Worm (Caenorhabditis elegans) whole organism, L4 larva: ENCODE results near the gene lem-4.

Experiments used
- F26F4.8 ChIP-seq: fragments of 200-800 bp; sonication (Bioruptor generic); conservative IDR thresholded peaks from 2 replicates; pipeline ENCODE4 v1.3.6; 2022; ENCODE audit warnings: missing genetic modification characterization, missing compliant biosample characterization
- F44E2.7 ChIP-seq: fragments of 200-800 bp; sonication (Bioruptor generic); IDR thresholded peaks from 2 replicates; pipeline ENCODE4 v2.1.2; 2022; ENCODE audit warnings: missing genetic modification characterization, missing compliant biosample characterization
- F49E8.2 ChIP-seq: sonication (generic microtip); optimal IDR thresholded peaks from 2 replicates; lab custom pipeline; 2016; ENCODE audit warnings: missing compliant biosample characterization, mild to moderate bottlenecking, missing genetic modification characterization, borderline replicate concordance
- R02D3.7 ChIP-seq: fragments of 150-350 bp; sonication (generic microtip); optimal IDR thresholded peaks from 3 replicates; lab custom pipeline; 2014; ENCODE audit warnings: missing biosample characterization, missing genetic modification characterization
- T26A8.4 ChIP-seq: fragments of 200-800 bp; sonication (Bioruptor generic); IDR thresholded peaks from 2 replicates; pipeline ENCODE4 v1.3.6; 2022; ENCODE audit warnings: missing genetic modification characterization, missing compliant biosample characterization
- Y5F2A.4 ChIP-seq: fragments of 200-800 bp; sonication (Bioruptor generic); optimal IDR thresholded peaks from 2 replicates; lab custom pipeline; 2018; ENCODE audit warnings: mild to moderate bottlenecking, missing genetic modification characterization, missing compliant biosample characterization
- Y75B8A.6 ChIP-seq: fragments of 200-800 bp; sonication (Bioruptor generic); IDR thresholded peaks from 2 replicates; pipeline ENCODE4 v1.3.6; 2022; ENCODE audit warnings: missing genetic modification reagents, missing genetic modification characterization, missing compliant biosample characterization
- ama-1 ChIP-seq: fragments of 150-350 bp; optimal IDR thresholded peaks from 2 replicates; lab custom pipeline; 2014; ENCODE audit warnings: inconsistent platforms, mixed read lengths
- cey-2 ChIP-seq: sonication (generic microtip); optimal IDR thresholded peaks from 3 replicates; lab custom pipeline; 2017; ENCODE audit warnings: missing genetic modification characterization, mild to moderate bottlenecking, missing compliant biosample characterization, antibody characterized with exemption, borderline replicate concordance; ENCODE audit not compliant: insufficient read depth
- ctbp-1 ChIP-seq: fragments of 200-800 bp; sonication (Bioruptor generic); IDR thresholded peaks from 2 replicates; pipeline ENCODE4 v1.3.6; 2022; ENCODE audit warnings: missing genetic modification reagents, missing genetic modification characterization, missing compliant biosample characterization
- daf-12 ChIP-seq: fragments of 150-350 bp; optimal IDR thresholded peaks from 2 replicates; lab custom pipeline; 2014; ENCODE audit warnings: missing biosample characterization, missing genetic modification reagents, missing genetic modification characterization
- daf-19 ChIP-seq: fragments of 200-800 bp; sonication (Bioruptor generic); conservative IDR thresholded peaks from 2 replicates; pipeline ENCODE4 v1.3.6; 2022; ENCODE audit warnings: missing genetic modification characterization, missing compliant biosample characterization
- daf-8 ChIP-seq: fragments of 200-800 bp; sonication (Bioruptor generic); IDR thresholded peaks from 2 replicates; pipeline ENCODE4 v1.3.6; 2022; ENCODE audit warnings: missing genetic modification characterization, missing compliant biosample characterization
- dmd-8 ChIP-seq: fragments of 200-800 bp; sonication (Bioruptor generic); IDR thresholded peaks from 2 replicates; pipeline ENCODE4 v1.3.6; 2022; ENCODE audit warnings: missing genetic modification characterization, missing compliant biosample characterization
- dmd-9 ChIP-seq: fragments of 200-800 bp; sonication (Bioruptor generic); IDR thresholded peaks from 2 replicates; pipeline ENCODE4 v1.3.6; 2022; ENCODE audit warnings: missing genetic modification reagents, missing genetic modification characterization, missing compliant biosample characterization
- duxl-1 ChIP-seq: sonication (generic microtip); optimal IDR thresholded peaks from 2 replicates; lab custom pipeline; 2016; ENCODE audit warnings: mild to moderate bottlenecking, missing genetic modification characterization, moderate library complexity, missing compliant biosample characterization; ENCODE audit not compliant: poor library complexity
- dve-1 ChIP-seq: sonication (generic microtip); optimal IDR thresholded peaks from 2 replicates; lab custom pipeline; 2017; ENCODE audit warnings: antibody characterized with exemption, mild to moderate bottlenecking, missing genetic modification characterization, missing compliant biosample characterization; ENCODE audit not compliant: insufficient read depth
- egl-43 ChIP-seq: fragments of 200-800 bp; sonication (Bioruptor generic); IDR thresholded peaks from 2 replicates; pipeline ENCODE4 v1.3.6; 2022; ENCODE audit warnings: missing genetic modification reagents, missing genetic modification characterization, missing compliant biosample characterization
- gei-8 ChIP-seq: fragments of 200-800 bp; sonication (Bioruptor generic); optimal IDR thresholded peaks from 2 replicates; lab custom pipeline; 2018; ENCODE audit warnings: mild to moderate bottlenecking, missing genetic modification characterization, missing compliant biosample characterization
- hif-1 ChIP-seq, 2 experiments: sonication (generic microtip); optimal IDR thresholded peaks; 2 replicates each; lab custom pipeline; 2016 to 2017; ENCODE audit warnings: missing compliant biosample characterization in 2 of 2, missing genetic modification characterization in 2 of 2, missing genetic modification reagents in 2 of 2, missing genotype in 2 of 2, mild to moderate bottlenecking in 1 of 2
- hlh-30 ChIP-seq: sonication (generic microtip); optimal IDR thresholded peaks from 2 replicates; lab custom pipeline; 2017; ENCODE audit warnings: antibody characterized with exemption, mild to moderate bottlenecking, missing genetic modification characterization, missing compliant biosample characterization; ENCODE audit not compliant: insufficient read depth
- hmg-1.1 ChIP-seq: fragments of 200-800 bp; sonication (Bioruptor generic); IDR thresholded peaks from 2 replicates; pipeline ENCODE4 v1.3.6; 2022; ENCODE audit warnings: missing genetic modification reagents, missing genetic modification characterization, missing compliant biosample characterization
- lim-7 ChIP-seq: fragments of 200-800 bp; sonication (Bioruptor generic); IDR thresholded peaks from 2 replicates; pipeline ENCODE4 v1.3.6; 2022; ENCODE audit warnings: missing genetic modification characterization, missing compliant biosample characterization
- lin-29 ChIP-seq: fragments of 200-800 bp; sonication (Bioruptor generic); IDR thresholded peaks from 2 replicates; pipeline ENCODE4 v1.3.6; 2022; ENCODE audit warnings: missing genetic modification reagents, missing genetic modification characterization, missing compliant biosample characterization
- lin-38 ChIP-seq: fragments of 200-800 bp; sonication (Bioruptor generic); IDR thresholded peaks from 2 replicates; pipeline ENCODE4 v1.3.6; 2022; ENCODE audit warnings: missing genetic modification reagents, missing genetic modification characterization, missing compliant biosample characterization
- lin-39 ChIP-seq: fragments of 150-350 bp; optimal IDR thresholded peaks from 2 replicates; lab custom pipeline; 2014; ENCODE audit warnings: missing biosample characterization, missing genetic modification reagents, missing genetic modification characterization
- lir-3 ChIP-seq: sonication (generic microtip); optimal IDR thresholded peaks from 2 replicates; lab custom pipeline; 2016; ENCODE audit warnings: mild to moderate bottlenecking, missing genetic modification characterization, missing compliant biosample characterization
- mdl-1 ChIP-seq, 2 experiments: fragments of 150-350 bp in 1 of 2; sonication (generic microtip) in 1 of 2; optimal IDR thresholded peaks; 2 replicates each; lab custom pipeline; 2014 to 2017; ENCODE audit warnings: missing biosample characterization in 2 of 2, missing genetic modification characterization in 2 of 2
- mdt-29 ChIP-seq: fragments of 200-800 bp; sonication (Bioruptor generic); IDR thresholded peaks from 2 replicates; pipeline ENCODE4 v1.3.6; 2022; ENCODE audit warnings: missing genetic modification reagents, missing genetic modification characterization, missing compliant biosample characterization
- mes-2 ChIP-seq: sonication (generic microtip); optimal IDR thresholded peaks from 2 replicates; lab custom pipeline; 2016; ENCODE audit warnings: missing genotype, mild to moderate bottlenecking, missing genetic modification characterization, missing compliant biosample characterization; ENCODE audit not compliant: poor library complexity, severe bottlenecking
- mxl-2 ChIP-seq: fragments of 200-800 bp; sonication (Bioruptor generic); conservative IDR thresholded peaks from 2 replicates; pipeline ENCODE4 v1.3.6; 2022; ENCODE audit warnings: missing genetic modification reagents, missing genetic modification characterization, missing compliant biosample characterization
- nhr-11 ChIP-seq: fragments of 150-350 bp; optimal IDR thresholded peaks from 2 replicates; lab custom pipeline; 2014; ENCODE audit warnings: missing biosample characterization, missing genetic modification characterization
- nhr-111 ChIP-seq: fragments of 200-800 bp; sonication (Bioruptor generic); optimal IDR thresholded peaks from 2 replicates; lab custom pipeline; 2018; ENCODE audit warnings: mild to moderate bottlenecking, missing genetic modification characterization, missing compliant biosample characterization
- nhr-237 ChIP-seq: sonication (generic microtip); optimal IDR thresholded peaks from 2 replicates; lab custom pipeline; 2017; ENCODE audit warnings: missing biosample characterization, missing genetic modification characterization
- nhr-41 ChIP-seq: fragments of 200-800 bp; sonication (Bioruptor generic); IDR thresholded peaks from 2 replicates; pipeline ENCODE4 v1.3.6; 2022; ENCODE audit warnings: missing genetic modification reagents, missing genetic modification characterization, missing compliant biosample characterization
- pqm-1 ChIP-seq: sonication (generic microtip); optimal IDR thresholded peaks from 2 replicates; lab custom pipeline; 2017; ENCODE audit warnings: missing biosample characterization, missing genetic modification characterization
- saeg-2 ChIP-seq: fragments of 200-800 bp; sonication (Bioruptor generic); IDR thresholded peaks from 2 replicates; pipeline ENCODE4 v1.3.6; 2022; ENCODE audit warnings: missing genetic modification reagents, missing genetic modification characterization, missing compliant biosample characterization
- sdz-12 ChIP-seq: fragments of 200-800 bp; sonication (Bioruptor generic); optimal IDR thresholded peaks from 2 replicates; lab custom pipeline; 2018; ENCODE audit warnings: mild to moderate bottlenecking, missing genetic modification characterization, missing compliant biosample characterization
- set-16 ChIP-seq: fragments of 200-800 bp; sonication (Bioruptor generic); IDR thresholded peaks from 2 replicates; pipeline ENCODE4 v1.3.6; 2022; ENCODE audit warnings: missing genetic modification reagents, missing genetic modification characterization, missing compliant biosample characterization
- snpc-1.2 ChIP-seq: fragments of 200-800 bp; sonication (Bioruptor generic); IDR thresholded peaks from 2 replicates; pipeline ENCODE4 v1.3.6; 2022; ENCODE audit warnings: missing genetic modification reagents, missing genetic modification characterization, missing compliant biosample characterization
- spr-1 ChIP-seq: sonication (generic microtip); optimal IDR thresholded peaks from 2 replicates; lab custom pipeline; 2016; ENCODE audit warnings: mild to moderate bottlenecking, missing genetic modification characterization, missing compliant biosample characterization
- spr-3 ChIP-seq: fragments of 200-800 bp; sonication (Bioruptor generic); optimal IDR thresholded peaks from 2 replicates; lab custom pipeline; 2018; ENCODE audit warnings: mild to moderate bottlenecking, missing genetic modification characterization, missing compliant biosample characterization
- unc-130 ChIP-seq: sonication (generic microtip); optimal IDR thresholded peaks from 2 replicates; lab custom pipeline; 2016; ENCODE audit warnings: missing genetic modification reagents, missing genetic modification characterization, missing compliant biosample characterization
- unc-39 ChIP-seq: sonication (generic microtip); optimal IDR thresholded peaks from 2 replicates; lab custom pipeline; 2017; ENCODE audit warnings: missing biosample characterization, missing genetic modification characterization
- vab-7 ChIP-seq: fragments of 200-800 bp; sonication (Bioruptor generic); IDR thresholded peaks from 2 replicates; pipeline ENCODE4 v1.3.6; 2022; ENCODE audit warnings: missing genetic modification reagents, missing genetic modification characterization, missing compliant biosample characterization
- zag-1 ChIP-seq: fragments of 150-350 bp; optimal IDR thresholded peaks from 2 replicates; lab custom pipeline; 2014; ENCODE audit warnings: missing biosample characterization, missing genetic modification characterization
- zfp-2 ChIP-seq: sonication (generic microtip); optimal IDR thresholded peaks from 2 replicates; lab custom pipeline; 2016; ENCODE audit warnings: mild to moderate bottlenecking, missing genetic modification characterization, missing compliant biosample characterization
- zip-11 ChIP-seq: fragments of 200-800 bp; sonication (Bioruptor generic); IDR thresholded peaks from 2 replicates; pipeline ENCODE4 v1.3.6; 2022; ENCODE audit warnings: missing genetic modification characterization, missing compliant biosample characterization
- ztf-11 ChIP-seq: fragments of 150-350 bp; optimal IDR thresholded peaks from 2 replicates; lab custom pipeline; 2014; ENCODE audit warnings: missing biosample characterization, missing genetic modification characterization
- ztf-7 ChIP-seq: fragments of 150-350 bp; optimal IDR thresholded peaks from 2 replicates; lab custom pipeline; 2014; ENCODE audit warnings: missing biosample characterization, missing genetic modification characterization

lem-4 gene

ce11 chrIV:884707-885394 is 30.3 kb upstream of the lem-4 start, which contains the start of gene mak-2 (continued):
- TF ChIP-seq ama-1 (lab: Kevin White, UChicago) (no peak), set-16 (GFP tag; lab: Robert Waterston, UW) (no peak), unc-39 (no peak), F26F4.8 (GFP tag; lab: Robert Waterston, UW) (no peak), cey-2 (tag; lab: Kevin White, UChicago) (no peak), hif-1 (tag; optimal IDR thresholded peaks at IDR 0.05; lab: Kevin White, UChicago) (peak in 1 of 2 experiments; percentile 43), Y75B8A.6 (GFP tag; lab: Robert Waterston, UW) (no peak), nhr-41 (no peak), zip-11 (GFP tag; lab: Robert Waterston, UW) (no peak), gei-8 (GFP tag; lab: Kevin White, UChicago) (no peak), nhr-111 (no peak), zfp-2 (tag; lab: Kevin White, UChicago) (no peak), F49E8.2 (tag; lab: Kevin White, UChicago) (no peak), lir-3 (no peak), pqm-1 (tag; lab: Kevin White, UChicago) (peak; percentile 74), dmd-8 (GFP tag; lab: Robert Waterston, UW) (no peak), F44E2.7 (GFP tag; lab: Robert Waterston, UW) (no peak), ctbp-1 (no peak), dmd-9 (GFP tag; lab: Robert Waterston, UW) (no peak), spr-1 (no peak), duxl-1 (tag; lab: Kevin White, UChicago) (peak; percentile 27), zag-1 (tag; lab: Kevin White, UChicago) (no peak), daf-8 (GFP tag; lab: Robert Waterston, UW) (no peak), sdz-12 (GFP tag; lab: Kevin White, UChicago) (no peak), egl-43 (GFP tag; lab: Robert Waterston, UW) (no peak; the same call in 1 of the 2 replicates), ztf-7 (tag; lab: Kevin White, UChicago) (no peak), ztf-11 (tag; lab: Kevin White, UChicago) (no peak), vab-7 (peak; percentile 52), daf-19 (GFP tag; lab: Robert Waterston, UW) (no peak), snpc-1.2 (GFP tag; lab: Robert Waterston, UW) (no peak), hmg-1.1 (GFP tag; lab: Robert Waterston, UW) (peak; percentile 67), mes-2 (tag; lab: Kevin White, UChicago) (peak; percentile 84), lin-38 (peak; percentile 96), daf-12 (tag; lab: Kevin White, UChicago) (no peak), lin-39 (tag; lab: Kevin White, UChicago) (no peak), hlh-30 (tag; lab: Kevin White, UChicago) (peak; percentile 75), Y5F2A.4 (no peak), nhr-11 (tag; lab: Kevin White, UChicago) (peak; percentile 52), saeg-2 (GFP tag; lab: Robert Waterston, UW) (no peak), dve-1 (peak; percentile 71), T26A8.4 (GFP tag; lab: Robert Waterston, UW) (no peak; the same call in 1 of the 2 replicates), mxl-2 (GFP tag; lab: Robert Waterston, UW) (no peak), lim-7 (GFP tag; lab: Robert Waterston, UW) (no peak), lin-29 (no peak), mdl-1 (tag; optimal IDR thresholded peaks at IDR 0.05; lab: Kevin White, UChicago) (peak in 1 of 2 experiments; percentile 47), R02D3.7 (tag; lab: Kevin White, UChicago) (no peak), unc-130 (GFP tag; lab: Kevin White, UChicago) (no peak), nhr-237 (tag; lab: Kevin White, UChicago) (no peak), spr-3 (GFP tag; lab: Kevin White, UChicago) (no peak), mdt-29 (GFP tag; lab: Robert Waterston, UW) (no peak)
